Worm (Caenorhabditis elegans): ENCODE data around the gene srd-33.

srd-33 gene

ce11 chrV:4826710-4827380 lies 45.2 kb upstream of the srd-33 start, which contains the start of the genes hsp-6 and C37H5.5 (continued):
- peak; percentile 24 for TF ChIP-seq mxl-3 (GFP tag; optimal IDR thresholded peaks at IDR 0.05)
- TF ChIP-seq snpc-4 (tag; optimal IDR thresholded peaks at IDR 0.05): no peak
- TF ChIP-seq skn-1 (tag; optimal IDR thresholded peaks at IDR 0.05): no peak
- no peak for TF ChIP-seq lin-15B (tag; optimal IDR thresholded peaks at IDR 0.05)
- peak; percentile 73 for TF ChIP-seq fkh-10 (GFP tag; optimal IDR thresholded peaks at IDR 0.05)
- TF ChIP-seq sdz-12 (GFP tag; optimal IDR thresholded peaks at IDR 0.05): no peak
- no peak for TF ChIP-seq dmd-8 (GFP tag; IDR thresholded peaks at IDR 0.05)
- peak; percentile 87 for TF ChIP-seq hlh-11 (tag; optimal IDR thresholded peaks at IDR 0.05)
- TF ChIP-seq nhr-111 (GFP tag; optimal IDR thresholded peaks at IDR 0.05): no peak

- TF ChIP-seq Y5F2A.4 (GFP tag; optimal IDR thresholded peaks at IDR 0.05) (no peak), fkh-10 (GFP tag; optimal IDR thresholded peaks at IDR 0.05) (no peak), pqm-1 (tag; optimal IDR thresholded peaks at IDR 0.05) (no peak), saeg-2 (GFP tag; IDR thresholded peaks at IDR 0.05) (no peak), nhr-102 (tag; optimal IDR thresholded peaks at IDR 0.05) (no peak), snpc-4 (tag; optimal IDR thresholded peaks at IDR 0.05) (no peak), dmd-9 (GFP tag; IDR thresholded peaks at IDR 0.05) (no peak), rbr-2 (tag; optimal IDR thresholded peaks at IDR 0.05) (no peak), nhr-6 (tag; optimal IDR thresholded peaks at IDR 0.05) (no peak)
Measured at ce11 chrV:4834277-4834676, 37.8 kb upstream of the srd-33 start, which contains the start of gene C37H5.14. TSS of gene C37H5.14 (minus strand) at chrV:4834377.

DNA sequence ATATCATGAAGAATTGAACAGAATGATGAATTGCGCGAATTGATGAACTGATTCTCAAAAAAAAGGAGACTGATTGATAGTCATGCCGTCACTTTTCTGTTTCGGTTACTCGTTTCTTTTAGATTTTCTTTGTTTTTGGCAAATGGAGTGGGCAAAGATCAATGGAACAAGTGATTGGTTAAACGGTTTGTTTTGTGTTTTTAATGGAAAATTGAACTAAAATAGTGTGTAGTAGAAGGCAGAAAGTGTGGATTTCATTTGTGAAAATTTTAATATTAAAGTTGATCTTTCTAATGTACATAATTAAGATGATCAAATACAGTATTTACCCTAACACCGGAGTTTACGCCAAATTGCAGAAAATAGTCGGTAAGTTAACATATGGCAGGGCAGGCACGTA lies 32.2 kb upstream of the srd-33 start, which contains the start of gene nas-9:
nas-9 (minus strand) TSS at position 101 of the 400 bp plus-strand sequence.
- TF ChIP-seq mdt-29 (GFP tag; IDR thresholded peaks at IDR 0.05) (no peak), nhr-28 (tag; optimal IDR thresholded peaks at IDR 0.05) (peak; percentile 4)

- TF ChIP-seq T26A8.4 (GFP tag; IDR thresholded peaks at IDR 0.05): no peak
- TF ChIP-seq attf-4 (tag; optimal IDR thresholded peaks at IDR 0.05): no peak
- TF ChIP-seq zag-1 (tag; optimal IDR thresholded peaks at IDR 0.05): no peak
- TF ChIP-seq sdz-12 (GFP tag; optimal IDR thresholded peaks at IDR 0.05): no peak
- TF ChIP-seq unc-39 (tag; optimal IDR thresholded peaks at IDR 0.05): no peak
- TF ChIP-seq pqm-1 (tag; optimal IDR thresholded peaks at IDR 0.05): no peak
- TF ChIP-seq lir-3 (tag; optimal IDR thresholded peaks at IDR 0.05): no peak
- no peak for TF ChIP-seq hmg-1.1 (GFP tag; IDR thresholded peaks at IDR 0.05)
- no peak for TF ChIP-seq ztf-11 (tag; optimal IDR thresholded peaks at IDR 0.05)
- no peak for TF ChIP-seq lsy-2 (tag; optimal IDR thresholded peaks at IDR 0.05)
- TF ChIP-seq egl-27 (tag; optimal IDR thresholded peaks at IDR 0.05): no peak
- TF ChIP-seq mdl-1 (tag; optimal IDR thresholded peaks at IDR 0.05): no peak
- TF ChIP-seq aly-2 (tag; optimal IDR thresholded peaks at IDR 0.05): no peak
- TF ChIP-seq mep-1 (tag; optimal IDR thresholded peaks at IDR 0.05): no peak
- no peak for TF ChIP-seq hlh-11 (tag; optimal IDR thresholded peaks at IDR 0.05)
- no peak for TF ChIP-seq Y105C5A.15 (GFP tag; IDR thresholded peaks at IDR 0.05)
Measured at ce11 chrV:4841179-4841578, 30.9 kb upstream of the srd-33 start, which contains the start of gene cwp-1. TSS of gene cwp-1 (minus strand) at chrV:4841279.

DNA sequence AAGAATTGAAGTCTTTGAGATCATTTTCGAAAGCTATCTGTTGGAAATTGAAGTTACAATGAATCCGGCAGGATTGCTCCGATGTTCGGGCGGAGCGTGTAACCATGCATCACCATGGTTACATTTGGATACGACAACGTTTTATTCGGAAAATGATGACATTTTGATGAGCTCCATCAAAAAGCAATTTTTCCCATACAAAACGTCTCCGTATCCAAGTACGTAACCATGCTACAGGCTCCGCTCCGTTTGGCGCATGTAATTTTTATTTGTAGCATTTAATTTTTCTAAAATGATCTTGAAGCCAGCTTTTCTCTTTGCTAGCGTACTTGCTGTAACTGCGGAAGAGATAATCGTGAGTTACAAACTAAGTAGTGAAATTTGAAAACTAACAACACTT lies 29.5 kb upstream of the srd-33 start, which contains the start of the genes cwp-2 and cwp-3:
cwp-2 (minus strand) TSS at position 101 of the 400 bp plus-strand sequence.
cwp-3 (plus strand) TSS at position 293 of the 400 bp plus-strand sequence.
- TF ChIP-seq egl-27 (tag; optimal IDR thresholded peaks at IDR 0.05) (no peak), ceh-28 (tag; optimal IDR thresholded peaks at IDR 0.05) (no peak), ztf-11 (tag; optimal IDR thresholded peaks at IDR 0.05) (no peak)

DNA sequence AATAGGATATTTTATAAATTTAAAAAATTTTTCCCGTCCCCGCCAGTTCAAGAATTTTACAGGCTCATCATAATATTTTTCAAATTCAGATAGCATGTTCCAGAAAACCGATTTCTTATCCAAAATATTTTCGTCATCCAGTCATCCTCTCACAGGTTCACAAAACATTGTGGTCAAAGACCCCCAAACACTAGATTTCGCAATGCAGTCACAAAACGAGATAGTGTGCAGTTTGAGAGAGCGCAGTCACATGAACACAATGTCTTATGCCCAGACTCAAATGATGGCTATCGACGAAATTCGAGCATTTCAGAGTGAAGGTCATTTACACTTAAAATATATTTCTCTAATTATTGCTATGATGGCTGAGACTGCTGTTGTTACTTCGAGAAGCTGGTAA lies 27.5 kb upstream of the srd-33 start, which contains the start of gene abhd-5.2:
abhd-5.2 (plus strand) TSS at position 95 of the 400 bp plus-strand sequence.
- TF ChIP-seq hif-1 (tag; optimal IDR thresholded peaks at IDR 0.05): peak in 1 of 2 experiments; percentile 6
- no peak for TF ChIP-seq ces-1 (GFP tag; optimal IDR thresholded peaks at IDR 0.05)
- peak; percentile 86 for TF ChIP-seq nhr-102 (tag; optimal IDR thresholded peaks at IDR 0.05)
- no peak for TF ChIP-seq nhr-25 (tag; optimal IDR thresholded peaks at IDR 0.05; ENCODE audit: borderline replicate concordance, insufficient read depth)
- peak in 1 of 2 experiments; percentile 67 for TF ChIP-seq unc-62 (GFP tag; optimal IDR thresholded peaks at IDR 0.05 in 1 of 2)
- TF ChIP-seq unc-62 (tag; optimal IDR thresholded peaks at IDR 0.05): no peak
- peak; percentile 53 for TF ChIP-seq mep-1 (tag; optimal IDR thresholded peaks at IDR 0.05)
- TF ChIP-seq ztf-7 (tag; optimal IDR thresholded peaks at IDR 0.05): no peak
- TF ChIP-seq lin-1 (GFP tag; IDR thresholded peaks at IDR 0.05): no peak
- TF ChIP-seq dmd-6 (GFP tag; IDR thresholded peaks at IDR 0.05): peak; percentile 47; the same call in 1 of the 2 replicates
- TF ChIP-seq pqm-1 (tag; optimal IDR thresholded peaks at IDR 0.05): peak; percentile 3
- peak in 1 of 2 experiments; percentile 83 for TF ChIP-seq daf-16 (GFP tag; optimal IDR thresholded peaks at IDR 0.05)
- peak; percentile 51 for TF ChIP-seq daf-16 (tag; optimal IDR thresholded peaks at IDR 0.05)

Measured in whole organism, L4 larva.